Worm (Caenorhabditis elegans) whole organism, late embryonic: ENCODE measurements around the gene klf-3.

Experiments used
- ama-1 ChIP-seq: fragments of 150-350 bp; optimal IDR thresholded peaks from 2 replicates; lab custom pipeline; 2014
- dmd-4 ChIP-seq: sonication (generic microtip); optimal IDR thresholded peaks from 2 replicates; lab custom pipeline; 2016; ENCODE audit warnings: borderline replicate concordance, missing genetic modification characterization, missing compliant biosample characterization
- hlh-13 ChIP-seq: fragments of 200-800 bp; sonication (Bioruptor generic); optimal IDR thresholded peaks from 2 replicates; lab custom pipeline; 2018; ENCODE audit warnings: mild to moderate bottlenecking, missing genetic modification characterization, missing compliant biosample characterization
- pha-2 ChIP-seq: sonication (generic microtip); optimal IDR thresholded peaks from 2 replicates; lab custom pipeline; 2017; ENCODE audit warnings: mild to moderate bottlenecking, missing genetic modification characterization, missing compliant biosample characterization
- pqm-1 ChIP-seq: sonication (generic microtip); optimal IDR thresholded peaks from 2 replicates; lab custom pipeline; 2016; ENCODE audit warnings: missing genetic modification characterization, missing compliant biosample characterization

ce11 chrII:6568707-6569106, 48.0 kb upstream of the klf-3 start, which contains the start of gene sra-27:
- TF ChIP-seq ama-1 (lab: Kevin White, UChicago) (no peak), pqm-1 (tag; lab: Kevin White, UChicago) (no peak), pha-2 (tag; lab: Kevin White, UChicago) (no peak), dmd-4 (tag; lab: Kevin White, UChicago) (no peak), hlh-13 (GFP tag; lab: Kevin White, UChicago) (no peak)
